Worm (Caenorhabditis elegans) whole organism, L4 larva: ENCODE results near the gene hrg-10.

Experiments used
- ama-1 ChIP-seq: fragments of 150-350 bp; optimal IDR thresholded peaks from 2 replicates; lab custom pipeline; 2014; ENCODE audit warnings: inconsistent platforms, mixed read lengths
- dmd-8 ChIP-seq: fragments of 200-800 bp; sonication (Bioruptor generic); IDR thresholded peaks from 2 replicates; pipeline ENCODE4 v1.3.6; 2022; ENCODE audit warnings: missing genetic modification characterization, missing compliant biosample characterization
- jun-1 ChIP-seq: fragments of 150-350 bp; optimal IDR thresholded peaks from 2 replicates; lab custom pipeline; 2014; ENCODE audit warnings: missing biosample characterization, missing genetic modification reagents, missing genetic modification characterization
- lin-1 ChIP-seq: fragments of 200-800 bp; sonication (Bioruptor generic); IDR thresholded peaks from 2 replicates; pipeline ENCODE4 v1.3.6; 2022; ENCODE audit warnings: missing genetic modification reagents, missing genetic modification characterization, missing compliant biosample characterization
- sdz-12 ChIP-seq: fragments of 200-800 bp; sonication (Bioruptor generic); optimal IDR thresholded peaks from 2 replicates; lab custom pipeline; 2018; ENCODE audit warnings: mild to moderate bottlenecking, missing genetic modification characterization, missing compliant biosample characterization

DNA sequence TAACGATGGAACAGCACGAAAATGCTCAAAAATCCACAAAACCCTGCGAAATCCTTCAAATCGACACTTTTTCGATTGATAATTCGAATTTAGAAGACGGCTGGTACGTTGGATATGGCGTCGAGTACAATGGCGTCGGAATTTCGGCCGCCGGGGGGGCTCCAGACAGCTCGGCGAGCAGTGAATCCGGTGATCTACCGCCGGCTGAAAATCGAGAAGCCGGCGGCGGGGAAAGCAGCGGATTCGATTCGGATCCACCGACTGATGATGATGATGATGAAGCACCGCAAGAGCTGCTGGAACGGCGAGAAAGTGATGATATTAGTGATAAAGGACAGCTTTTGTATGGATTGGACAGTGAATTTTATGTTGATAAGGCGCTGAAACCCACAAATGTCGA is 33.8 kb upstream of the hrg-10 start:
- TF ChIP-seq dmd-8 (GFP tag; lab: Robert Waterston, UW) (no peak), jun-1 (no peak), lin-1 (no peak), ama-1 (lab: Kevin White, UChicago) (no peak), sdz-12 (no peak)
